Worm (Caenorhabditis elegans) whole organism, L2 larva: Measurements from ENCODE around the gene lev-9.

Experiments used
- R02D3.7 ChIP-seq: fragments of 150-350 bp; optimal IDR thresholded peaks from 2 replicates; lab custom pipeline; 2014; ENCODE audit warnings: missing biosample characterization, missing genetic modification characterization
- ama-1 ChIP-seq: fragments of 150-350 bp; optimal IDR thresholded peaks from 2 replicates; lab custom pipeline; 2018; ENCODE audit warnings: inconsistent platforms
- ceh-16 ChIP-seq: fragments of 150-350 bp; optimal IDR thresholded peaks from 2 replicates; lab custom pipeline; 2014; ENCODE audit warnings: missing biosample characterization, missing genetic modification characterization
- elt-3 ChIP-seq: sonication (generic microtip); optimal IDR thresholded peaks from 2 replicates; lab custom pipeline; 2017; ENCODE audit warnings: missing biosample characterization, missing genetic modification characterization
- fos-1 ChIP-seq: fragments of 150-350 bp; optimal IDR thresholded peaks from 2 replicates; lab custom pipeline; 2014; ENCODE audit warnings: missing biosample characterization, missing genetic modification characterization
- lin-13 ChIP-seq: fragments of 150-350 bp; optimal IDR thresholded peaks from 2 replicates; lab custom pipeline; 2014; ENCODE audit warnings: missing biosample characterization, missing genetic modification reagents, missing genetic modification characterization
- lsy-2 ChIP-seq, 2 experiments: fragments of 150-350 bp in 1 of 2; sonication (generic microtip) in 1 of 2; optimal IDR thresholded peaks; 2 replicates each; lab custom pipeline; 2014 to 2017; ENCODE audit warnings: missing biosample characterization in 2 of 2, missing genetic modification characterization in 2 of 2
- mdl-1 ChIP-seq, 2 experiments: fragments of 150-350 bp in 1 of 2; sonication (generic microtip) in 1 of 2; optimal IDR thresholded peaks; 2 replicates each; lab custom pipeline; 2017; ENCODE audit warnings: missing biosample characterization in 2 of 2, missing genetic modification characterization in 2 of 2
- nhr-12 ChIP-seq: fragments of 150-350 bp; optimal IDR thresholded peaks from 2 replicates; lab custom pipeline; 2014; ENCODE audit warnings: missing biosample characterization, missing genetic modification characterization
- nhr-77 ChIP-seq: fragments of 150-350 bp; optimal IDR thresholded peaks from 2 replicates; lab custom pipeline; 2014; ENCODE audit warnings: missing biosample characterization, missing genetic modification characterization
- skn-1 ChIP-seq: sonication (generic microtip); optimal IDR thresholded peaks from 2 replicates; lab custom pipeline; 2017; ENCODE audit warnings: missing biosample characterization, missing genetic modification characterization
- ztf-11 ChIP-seq: sonication (generic microtip); optimal IDR thresholded peaks from 2 replicates; lab custom pipeline; 2017; ENCODE audit warnings: missing biosample characterization, missing genetic modification characterization

DNA sequence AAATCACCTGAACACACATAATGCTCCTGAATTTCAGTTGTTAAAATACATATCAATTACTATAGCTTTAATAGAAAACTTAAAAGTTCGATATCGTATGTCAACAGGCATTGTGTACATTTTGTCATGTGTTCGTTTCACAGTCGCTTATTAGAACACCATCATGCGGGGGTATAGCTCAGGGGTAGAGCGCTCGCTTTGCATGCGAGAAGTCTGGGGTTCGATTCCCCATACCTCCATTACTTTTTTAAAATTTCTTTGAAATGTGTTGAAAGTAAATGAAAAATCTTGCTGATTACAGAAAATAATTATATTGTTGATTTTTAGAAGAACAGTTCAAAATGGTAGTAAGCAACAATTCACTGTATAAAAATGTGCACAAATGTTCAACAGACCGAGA, 5.4 kb downstream of the lev-9 start:
- TF ChIP-seq elt-3 (tag; lab: Kevin White, UChicago) (no peak), ceh-16 (tag; lab: Kevin White, UChicago) (no peak), lsy-2 (tag; optimal IDR thresholded peaks at IDR 0.05; lab: Kevin White, UChicago) (no peak), ama-1 (no peak), fos-1 (tag; lab: Kevin White, UChicago) (peak; percentile 45), skn-1 (tag; lab: Kevin White, UChicago) (no peak), R02D3.7 (no peak), nhr-12 (tag; lab: Kevin White, UChicago) (no peak), ztf-11 (tag; lab: Kevin White, UChicago) (no peak), nhr-77 (tag; lab: Kevin White, UChicago) (no peak), lin-13 (GFP tag; lab: Kevin White, UChicago) (no peak), mdl-1 (tag; optimal IDR thresholded peaks at IDR 0.05; lab: Kevin White, UChicago) (no peak)
